Fruit fly (Drosophila melanogaster) whole organism, prepupa: ENCODE measurements around the gene Femcoat.

Experiments
- Blimp-1 ChIP-seq: fragments of 200-800 bp; sonication (Bioruptor generic); optimal IDR thresholded peaks from 3 replicates; lab custom pipeline; 2017; ENCODE audit warnings: missing biosample characterization, missing genetic modification characterization, mild to moderate bottlenecking, moderate library complexity, missing genetic modification reagents
- CG10669 ChIP-seq: fragments of 200-800 bp; sonication (Bioruptor generic); optimal IDR thresholded peaks from 3 replicates; lab custom pipeline; 2018; ENCODE audit warnings: missing biosample characterization, mild to moderate bottlenecking, missing genetic modification characterization, moderate library complexity
- CG15336 ChIP-seq: fragments of 200-800 bp; sonication (Bioruptor generic); IDR thresholded peaks from 2 replicates; pipeline ENCODE4 v1.3.6; 2022; ENCODE audit warnings: missing biosample characterization, missing genetic modification characterization
- CG1621 ChIP-seq: fragments of 200-800 bp; sonication (Bioruptor generic); optimal IDR thresholded peaks from 3 replicates; lab custom pipeline; 2018; ENCODE audit warnings: missing biosample characterization, mild to moderate bottlenecking, missing genetic modification characterization
- CG34406 ChIP-seq: fragments of 200-800 bp; sonication (Bioruptor generic); optimal IDR thresholded peaks from 3 replicates; lab custom pipeline; 2016; ENCODE audit warnings: missing biosample characterization, missing genetic modification characterization
- CG6276 ChIP-seq: fragments of 200-800 bp; sonication (Bioruptor generic); optimal IDR thresholded peaks from 2 replicates; lab custom pipeline; 2017; ENCODE audit warnings: missing biosample characterization, mild to moderate bottlenecking, missing genetic modification characterization
- CG6792 ChIP-seq: fragments of 200-800 bp; sonication (Bioruptor generic); optimal IDR thresholded peaks from 3 replicates; lab custom pipeline; 2016; ENCODE audit warnings: missing biosample characterization, missing genetic modification characterization
- CG6808 ChIP-seq: fragments of 200-800 bp; sonication (Bioruptor generic); optimal IDR thresholded peaks from 3 replicates; lab custom pipeline; 2017; ENCODE audit warnings: missing biosample characterization, missing genetic modification characterization, mild to moderate bottlenecking, moderate library complexity, missing genetic modification reagents
- CG7368 ChIP-seq: fragments of 200-800 bp; sonication (Bioruptor generic); optimal IDR thresholded peaks from 3 replicates; lab custom pipeline; 2016; ENCODE audit warnings: missing biosample characterization, missing genetic modification characterization
- CG8319 ChIP-seq: fragments of 200-800 bp; sonication (Bioruptor generic); optimal IDR thresholded peaks from 3 replicates; lab custom pipeline; 2016; ENCODE audit warnings: missing biosample characterization, missing genetic modification characterization
- CG8632 ChIP-seq: fragments of 200-800 bp; sonication (Bioruptor generic); optimal IDR thresholded peaks from 3 replicates; lab custom pipeline; 2016; ENCODE audit warnings: missing biosample characterization, missing genetic modification characterization
- CG9139 ChIP-seq: fragments of 200-800 bp; sonication (Bioruptor generic); optimal IDR thresholded peaks from 3 replicates; lab custom pipeline; 2017; ENCODE audit warnings: missing biosample characterization, mild to moderate bottlenecking, missing genetic modification characterization
- Eip75B ChIP-seq: fragments of 200-800 bp; sonication (Bioruptor generic); optimal IDR thresholded peaks from 3 replicates; lab custom pipeline; 2016; ENCODE audit warnings: missing biosample characterization, missing genetic modification characterization
- Eip78C ChIP-seq: fragments of 200-800 bp; sonication (Bioruptor generic); peaks from one replicate; lab custom pipeline; 2016; ENCODE audit warnings: missing biosample characterization, missing genetic modification characterization
- Ets21C ChIP-seq: fragments of 200-800 bp; sonication (Bioruptor generic); optimal IDR thresholded peaks from 3 replicates; lab custom pipeline; 2016; ENCODE audit warnings: missing biosample characterization, missing genetic modification characterization
- Ets96B ChIP-seq: fragments of 200-800 bp; optimal IDR thresholded peaks from 2 replicates; lab custom pipeline; 2019; ENCODE audit warnings: missing biosample characterization, mild to moderate bottlenecking, missing genetic modification characterization, moderate library complexity
- Gug ChIP-seq: fragments of 200-800 bp; sonication (Bioruptor generic); IDR thresholded peaks from 2 replicates; pipeline ENCODE4 v1.3.6; 2022; ENCODE audit warnings: missing biosample characterization, missing genetic modification characterization
- Hr38 ChIP-seq: sonication (Bioruptor generic); optimal IDR thresholded peaks from 2 replicates; lab custom pipeline; 2016; ENCODE audit warnings: missing biosample characterization, missing genetic modification characterization
- Hr39 ChIP-seq: fragments of 200-800 bp; sonication (Bioruptor generic); optimal IDR thresholded peaks from 2 replicates; lab custom pipeline; 2016; ENCODE audit warnings: missing biosample characterization, missing genetic modification characterization
- Lpt ChIP-seq: fragments of 200-800 bp; sonication (Bioruptor generic); optimal IDR thresholded peaks from 3 replicates; lab custom pipeline; 2016; ENCODE audit warnings: missing biosample characterization, missing genetic modification characterization
- Met ChIP-seq: fragments of 200-800 bp; sonication (Bioruptor generic); optimal IDR thresholded peaks from 3 replicates; lab custom pipeline; 2016; ENCODE audit warnings: missing biosample characterization, missing genetic modification characterization
- Smox ChIP-seq: fragments of 200-800 bp; sonication (Bioruptor generic); optimal IDR thresholded peaks from 3 replicates; lab custom pipeline; 2016; ENCODE audit warnings: missing biosample characterization, missing genetic modification characterization
- Sox102F ChIP-seq: fragments of 200-800 bp; sonication (Bioruptor generic); optimal IDR thresholded peaks from 2 replicates; lab custom pipeline; 2016; ENCODE audit warnings: missing biosample characterization, mild to moderate bottlenecking, missing genetic modification characterization
- Sox14 ChIP-seq: fragments of 200-800 bp; sonication (Bioruptor generic); optimal IDR thresholded peaks from 3 replicates; lab custom pipeline; 2016; ENCODE audit warnings: missing biosample characterization, missing genetic modification characterization
- Sox15 ChIP-seq: fragments of 200-800 bp; sonication (Bioruptor generic); optimal IDR thresholded peaks from 3 replicates; lab custom pipeline; 2016; ENCODE audit warnings: missing biosample characterization, missing genetic modification characterization
- achi ChIP-seq: fragments of 200-800 bp; sonication (Bioruptor generic); optimal IDR thresholded peaks from 3 replicates; lab custom pipeline; 2016; ENCODE audit warnings: missing biosample characterization, missing genetic modification characterization
- dsx ChIP-seq: fragments of 200-800 bp; optimal IDR thresholded peaks from 3 replicates; lab custom pipeline; 2019; ENCODE audit warnings: missing biosample characterization, mild to moderate bottlenecking, missing genetic modification characterization, moderate library complexity; ENCODE audit not compliant: poor library complexity, severe bottlenecking
- eg ChIP-seq: fragments of 200-800 bp; sonication (Bioruptor generic); IDR thresholded peaks from 3 replicates; pipeline ENCODE4 v1.3.6; 2022; ENCODE audit warnings: missing biosample characterization, missing genetic modification characterization
- net ChIP-seq: fragments of 200-800 bp; sonication (Bioruptor generic); optimal IDR thresholded peaks from 3 replicates; lab custom pipeline; 2016; ENCODE audit warnings: missing biosample characterization, missing genetic modification characterization
- salr ChIP-seq, 2 experiments: fragments of 200-800 bp; sonication (Bioruptor generic); optimal IDR thresholded peaks; 3 replicates each; lab custom pipeline; 2016 to 2018; ENCODE audit warnings: missing biosample characterization in 2 of 2, missing genetic modification characterization in 2 of 2, mild to moderate bottlenecking in 1 of 2
- svp ChIP-seq: fragments of 200-800 bp; sonication (Bioruptor generic); peaks from one replicate; lab custom pipeline; 2016; ENCODE audit warnings: missing biosample characterization, missing genetic modification characterization
- topi ChIP-seq: fragments of 200-800 bp; sonication (Bioruptor generic); optimal IDR thresholded peaks from 3 replicates; lab custom pipeline; 2016; ENCODE audit warnings: missing biosample characterization, missing genetic modification characterization
- vri ChIP-seq: fragments of 200-800 bp; sonication (Bioruptor generic); optimal IDR thresholded peaks from 3 replicates; lab custom pipeline; 2016; ENCODE audit warnings: missing biosample characterization, mild to moderate bottlenecking, missing genetic modification characterization

The Femcoat gene

dm6 chrX:4262661-4263060, 20.0 kb upstream of the Femcoat start (continued):
- TF ChIP-seq vri (GFP tag; lab: Kevin White, UChicago) (no peak), Eip75B (GFP tag; lab: Kevin White, UChicago) (peak; percentile 22), dsx (GFP tag; lab: Kevin White, UChicago) (peak; percentile 55), Ets21C (no peak), CG7368 (GFP tag; lab: Kevin White, UChicago) (peak; percentile 39), topi (GFP tag; lab: Kevin White, UChicago) (peak; percentile 36), svp (GFP tag; lab: Kevin White, UChicago) (peak; percentile 66), Ets96B (tag; lab: Kevin White, UChicago) (peak; percentile 42), achi (peak; percentile 0)

dm6 chrX:4252690-4253089, 10.1 kb upstream of the Femcoat start, which contains the start of gene CG15576:
Gene CG15576, minus strand, starts transcription at chrX:4252790.
- TF ChIP-seq Blimp-1 (GFP tag; lab: Kevin White, UChicago) (no peak), Hr38 (GFP tag; lab: Kevin White, UChicago) (no peak), Hr39 (no peak), Eip78C (GFP tag; lab: Kevin White, UChicago) (no peak), CG6808 (no peak), CG34406 (GFP tag; lab: Kevin White, UChicago) (no peak), CG6276 (GFP tag; lab: Kevin White, UChicago) (no peak), Lpt (GFP tag; lab: Kevin White, UChicago) (no peak), vri (GFP tag; lab: Kevin White, UChicago) (no peak), Sox15 (GFP tag; lab: Kevin White, UChicago) (no peak), CG7368 (GFP tag; lab: Kevin White, UChicago) (no peak)

DNA sequence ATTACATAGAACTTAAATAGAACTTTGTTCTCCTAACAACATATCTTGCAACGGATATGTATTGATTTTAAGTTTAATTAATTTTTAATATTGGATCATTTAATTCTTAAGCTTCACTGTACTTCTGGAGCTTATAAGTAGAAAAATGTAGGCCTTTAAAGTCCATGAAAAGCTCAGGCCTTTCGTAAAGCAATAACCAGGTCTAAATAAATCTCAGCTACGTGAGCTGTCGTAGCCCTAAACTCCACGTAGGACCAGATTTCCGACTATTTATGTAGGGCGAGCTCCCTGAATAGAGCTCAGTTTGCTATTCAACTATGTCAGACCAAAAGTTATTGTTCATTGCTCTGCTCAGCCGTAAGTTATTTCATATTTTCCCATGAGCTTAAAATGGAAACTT, 5.5 kb upstream of the Femcoat start, which contains the start of gene CG43135:
Gene CG43135, plus strand, starts transcription at position 301 of the 400 bp plus-strand sequence.
- TF ChIP-seq Sox15 (GFP tag; lab: Kevin White, UChicago) (no peak), vri (GFP tag; lab: Kevin White, UChicago) (no peak), Blimp-1 (GFP tag; lab: Kevin White, UChicago) (no peak), eg (GFP tag; lab: Robert Waterston, UW) (no peak), CG6808 (no peak), Sox14 (GFP tag; lab: Kevin White, UChicago) (no peak), CG6276 (GFP tag; lab: Kevin White, UChicago) (no peak), CG1621 (tag; lab: Kevin White, UChicago) (no peak), net (no peak), Lpt (GFP tag; lab: Kevin White, UChicago) (no peak), CG9139 (no peak), CG10669 (no peak), CG8319 (GFP tag; lab: Kevin White, UChicago) (no peak), Smox (GFP tag; lab: Kevin White, UChicago) (no peak), salr (GFP tag; optimal IDR thresholded peaks at IDR 0.05; lab: Kevin White, UChicago) (no peak), CG6792 (GFP tag; lab: Kevin White, UChicago) (no peak), CG15336 (GFP tag; lab: Robert Waterston, UW) (no peak), dsx (GFP tag; lab: Kevin White, UChicago) (no peak)

DNA sequence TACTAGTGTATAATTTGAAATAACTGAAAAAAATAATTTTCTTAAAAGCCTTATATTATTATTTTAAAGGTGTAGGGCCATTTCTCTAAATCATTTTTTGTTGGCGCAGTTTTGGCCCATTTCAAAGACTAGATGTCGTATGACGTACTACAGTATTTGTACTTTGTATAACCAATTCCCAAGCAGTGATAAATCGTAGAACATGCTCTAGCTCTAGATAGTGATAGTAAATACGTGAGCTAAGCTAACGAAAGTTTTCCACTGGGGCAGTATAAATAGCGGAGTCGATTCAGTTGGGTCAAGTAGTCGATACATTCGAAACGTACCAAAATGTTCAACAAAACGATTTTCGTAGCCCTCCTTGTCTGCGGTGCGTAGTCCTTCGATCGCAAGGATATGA, 4.4 kb upstream of the Femcoat start, which contains the start of gene CG43134:
Gene CG43134, plus strand, starts transcription at position 301 of the 400 bp plus-strand sequence.
- TF ChIP-seq CG6808 (no peak), CG8632 (GFP tag; lab: Kevin White, UChicago) (no peak), Sox102F (GFP tag; lab: Kevin White, UChicago) (no peak), Sox15 (GFP tag; lab: Kevin White, UChicago) (no peak), Met (GFP tag; lab: Kevin White, UChicago) (no peak), net (no peak), Hr38 (GFP tag; lab: Kevin White, UChicago) (no peak), Gug (GFP tag; lab: Robert Waterston, UW) (no peak)
